Fruit fly (Drosophila melanogaster) whole organism, pupa: ENCODE data around the gene Lip3.

ENCODE experiments used
- CG10348 ChIP-seq: fragments of 200-800 bp; sonication (Bioruptor generic); IDR thresholded peaks from 2 replicates; pipeline ENCODE4 v1.3.6; 2022; ENCODE audit warnings: missing biosample characterization, missing genetic modification characterization
- CG13204 ChIP-seq: fragments of 200-800 bp; sonication (Bioruptor generic); optimal IDR thresholded peaks from 2 replicates; lab custom pipeline; 2018; ENCODE audit warnings: missing biosample characterization, mild to moderate bottlenecking, missing genetic modification characterization, moderate library complexity
- CG14655 ChIP-seq: fragments of 200-800 bp; sonication (Bioruptor generic); optimal IDR thresholded peaks from 3 replicates; lab custom pipeline; 2017; ENCODE audit warnings: mild to moderate bottlenecking, missing biosample characterization, missing genetic modification reagents, missing genetic modification characterization
- CG15710 ChIP-seq: fragments of 200-800 bp; sonication (Bioruptor generic); optimal IDR thresholded peaks from 2 replicates; lab custom pipeline; 2018; ENCODE audit warnings: missing biosample characterization, mild to moderate bottlenecking, missing genetic modification characterization, moderate library complexity
- CG17806 ChIP-seq: fragments of 200-800 bp; sonication (Bioruptor generic); optimal IDR thresholded peaks from 2 replicates; lab custom pipeline; 2018; ENCODE audit warnings: missing biosample characterization, mild to moderate bottlenecking, missing genetic modification characterization, moderate library complexity
- CG32121 ChIP-seq: fragments of 200-800 bp; sonication (Bioruptor generic); IDR thresholded peaks from 2 replicates; pipeline ENCODE4 v1.3.6; 2022; ENCODE audit warnings: missing biosample characterization, missing genetic modification characterization
- CG34367 ChIP-seq: fragments of 200-800 bp; sonication (Bioruptor generic); optimal IDR thresholded peaks from 2 replicates; lab custom pipeline; 2018; ENCODE audit warnings: missing biosample characterization, mild to moderate bottlenecking, missing genetic modification characterization
- CG4496 ChIP-seq: fragments of 200-800 bp; sonication (Bioruptor generic); IDR thresholded peaks from 3 replicates; pipeline ENCODE4 v1.3.6; 2022; ENCODE audit warnings: missing biosample characterization, missing genetic modification characterization
- CG8159 ChIP-seq: fragments of 200-800 bp; sonication (Bioruptor generic); optimal IDR thresholded peaks from 3 replicates; lab custom pipeline; 2018; ENCODE audit warnings: missing biosample characterization, mild to moderate bottlenecking, missing genetic modification characterization, moderate library complexity
- CG8301 ChIP-seq: fragments of 200-800 bp; sonication (Bioruptor generic); optimal IDR thresholded peaks from 2 replicates; lab custom pipeline; 2018; ENCODE audit warnings: missing biosample characterization, mild to moderate bottlenecking, missing genetic modification characterization
- CG9948 ChIP-seq: fragments of 200-800 bp; sonication (Bioruptor generic); optimal IDR thresholded peaks from 2 replicates; lab custom pipeline; 2018; ENCODE audit warnings: missing biosample characterization, mild to moderate bottlenecking, missing genetic modification characterization, moderate library complexity
- D1 ChIP-seq: fragments of 200-800 bp; sonication (Bioruptor generic); optimal IDR thresholded peaks from 2 replicates; lab custom pipeline; 2018; ENCODE audit warnings: missing biosample characterization, mild to moderate bottlenecking, missing genetic modification characterization, moderate library complexity
- EcR ChIP-seq: fragments of 200-800 bp; sonication (Bioruptor generic); optimal IDR thresholded peaks from 3 replicates; lab custom pipeline; 2019; ENCODE audit warnings: missing biosample characterization, missing genetic modification characterization, mild to moderate bottlenecking, moderate library complexity, missing genetic modification reagents
- Ets98B ChIP-seq: fragments of 200-800 bp; sonication (Bioruptor generic); IDR thresholded peaks from 2 replicates; pipeline ENCODE4 v1.3.6; 2022; ENCODE audit warnings: missing biosample characterization, missing genetic modification characterization
- Pif1A ChIP-seq: fragments of 200-800 bp; sonication (Bioruptor generic); optimal IDR thresholded peaks from 3 replicates; lab custom pipeline; 2016; ENCODE audit warnings: missing biosample characterization, missing genetic modification characterization
- Pif1B ChIP-seq: fragments of 200-800 bp; sonication (Bioruptor generic); optimal IDR thresholded peaks from 3 replicates; lab custom pipeline; 2016; ENCODE audit warnings: missing biosample characterization, missing genetic modification characterization
- Snoo ChIP-seq: fragments of 200-800 bp; sonication (Bioruptor generic); optimal IDR thresholded peaks from 3 replicates; lab custom pipeline; 2017; ENCODE audit warnings: missing biosample characterization, mild to moderate bottlenecking, missing genetic modification characterization, inconsistent platforms
- fd96Ca ChIP-seq: fragments of 200-800 bp; sonication (Bioruptor generic); IDR thresholded peaks from 3 replicates; pipeline ENCODE4 v1.3.6; 2022; ENCODE audit warnings: missing biosample characterization, missing genetic modification characterization
- gl ChIP-seq: fragments of 200-800 bp; sonication (Bioruptor generic); optimal IDR thresholded peaks from 2 replicates; lab custom pipeline; 2018; ENCODE audit warnings: missing biosample characterization, mild to moderate bottlenecking, missing genetic modification characterization
- rn ChIP-seq: fragments of 200-800 bp; sonication (Bioruptor generic); IDR thresholded peaks from 2 replicates; pipeline ENCODE4 v1.3.6; 2022; ENCODE audit warnings: missing biosample characterization, missing genetic modification characterization

Lip3 gene

DNA sequence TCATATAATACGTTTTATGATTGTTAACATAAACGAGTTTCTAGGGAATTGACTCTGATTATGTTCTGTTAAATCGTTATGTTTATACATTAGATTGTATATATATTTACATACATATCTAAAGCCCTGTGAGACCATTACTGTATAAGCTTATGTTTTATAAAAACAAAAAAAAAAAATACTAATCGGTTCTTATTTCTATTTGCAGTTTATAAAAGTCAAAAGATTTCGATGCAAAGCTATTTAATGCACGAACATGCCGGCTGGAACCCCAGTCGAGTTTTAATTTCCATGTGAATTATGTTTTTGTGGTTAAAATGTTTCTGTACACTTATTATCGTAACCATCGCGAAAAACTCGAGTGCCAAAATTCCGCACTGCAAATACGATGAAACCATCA lies 18.3 kb downstream of the Lip3 start, which contains the start of gene mthl12:
mthl12 (plus strand) TSS at position 301 of the 400 bp plus-strand sequence.
- TF ChIP-seq D1: no peak
- no peak for TF ChIP-seq CG17806 (tag; lab: Kevin White, UChicago)
- TF ChIP-seq fd96Ca (GFP tag; lab: Robert Waterston, UW): no peak
- TF ChIP-seq Snoo (tag; lab: Kevin White, UChicago): no peak
- TF ChIP-seq Pif1A (GFP tag; lab: Kevin White, UChicago): no peak
- TF ChIP-seq rn (GFP tag; lab: Robert Waterston, UW): no peak
- no peak for TF ChIP-seq gl (tag; lab: Kevin White, UChicago)
- TF ChIP-seq CG10348 (GFP tag; lab: Robert Waterston, UW): no peak
- no peak for TF ChIP-seq CG34367 (tag; lab: Kevin White, UChicago)
- no peak for TF ChIP-seq CG32121 (GFP tag; lab: Robert Waterston, UW)
- no peak for TF ChIP-seq CG8301 (tag; lab: Kevin White, UChicago)
- no peak for TF ChIP-seq CG13204
- no peak for TF ChIP-seq EcR (GFP tag; lab: Kevin White, UChicago)
- no peak for TF ChIP-seq CG4496 (GFP tag; lab: Robert Waterston, UW)
- TF ChIP-seq CG15710 (tag; lab: Kevin White, UChicago): no peak
- no peak for TF ChIP-seq CG9948 (tag; lab: Kevin White, UChicago)
- no peak for TF ChIP-seq Pif1B
- TF ChIP-seq CG14655: no peak
- TF ChIP-seq, all 21 proteins: peak for 0

DNA sequence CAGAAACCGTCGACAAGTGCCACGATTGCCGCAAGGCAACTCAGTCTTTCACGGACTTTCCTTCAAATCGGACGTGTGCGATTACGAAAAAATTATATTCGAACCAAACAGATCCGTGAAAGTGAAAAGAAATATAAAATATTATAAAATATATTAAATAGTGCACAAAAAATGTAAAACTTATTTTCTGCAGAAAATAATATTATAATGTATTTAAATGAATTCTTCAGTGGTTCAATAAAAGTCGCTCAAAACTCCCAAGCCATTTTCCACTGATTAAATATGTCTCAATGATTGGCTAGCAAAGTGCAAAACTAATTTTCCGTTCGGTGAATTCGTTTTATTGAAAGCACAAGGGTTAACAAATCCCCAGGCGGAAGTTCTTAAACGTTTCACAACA lies 33.7 kb downstream of the Lip3 start, which contains the start of gene PK2-R1:
PK2-R1 (plus strand) TSS at position 301 of the 400 bp plus-strand sequence.
- no peak for TF ChIP-seq D1
- no peak for TF ChIP-seq CG9948 (tag; lab: Kevin White, UChicago)
- TF ChIP-seq CG14655: no peak
- no peak for TF ChIP-seq Ets98B (GFP tag; lab: Robert Waterston, UW)

DNA sequence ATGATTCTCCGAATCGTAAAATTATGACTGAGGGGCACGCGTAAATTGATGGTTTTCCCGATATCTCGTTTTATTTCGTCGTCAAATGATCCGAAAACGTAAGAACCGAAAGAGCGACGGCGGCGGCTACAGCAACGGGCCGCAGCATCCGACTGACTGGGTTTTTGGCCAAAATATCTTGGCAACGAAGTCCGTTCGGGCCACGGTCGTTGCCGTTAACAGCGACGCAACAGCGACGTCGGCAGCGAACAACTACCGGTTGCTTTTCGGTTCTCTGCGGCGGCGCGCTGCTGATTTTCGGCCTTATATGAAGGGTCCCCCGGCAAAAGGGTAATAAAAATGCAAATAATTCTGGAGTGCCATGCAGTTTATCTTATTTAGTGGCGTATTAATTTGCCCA lies 37.7 kb downstream of the Lip3 start, which contains the start of gene PK2-R2:
PK2-R2 (minus strand) TSS at position 160 of the 400 bp plus-strand sequence.
- TF ChIP-seq EcR (GFP tag; lab: Kevin White, UChicago) (no peak), CG17806 (tag; lab: Kevin White, UChicago) (no peak), CG32121 (GFP tag; lab: Robert Waterston, UW) (no peak), Pif1B (no peak), Pif1A (GFP tag; lab: Kevin White, UChicago) (no peak), CG10348 (GFP tag; lab: Robert Waterston, UW) (no peak), gl (tag; lab: Kevin White, UChicago) (no peak), CG14655 (no peak), CG13204 (no peak), CG4496 (GFP tag; lab: Robert Waterston, UW) (no peak), Ets98B (GFP tag; lab: Robert Waterston, UW) (no peak)

DNA sequence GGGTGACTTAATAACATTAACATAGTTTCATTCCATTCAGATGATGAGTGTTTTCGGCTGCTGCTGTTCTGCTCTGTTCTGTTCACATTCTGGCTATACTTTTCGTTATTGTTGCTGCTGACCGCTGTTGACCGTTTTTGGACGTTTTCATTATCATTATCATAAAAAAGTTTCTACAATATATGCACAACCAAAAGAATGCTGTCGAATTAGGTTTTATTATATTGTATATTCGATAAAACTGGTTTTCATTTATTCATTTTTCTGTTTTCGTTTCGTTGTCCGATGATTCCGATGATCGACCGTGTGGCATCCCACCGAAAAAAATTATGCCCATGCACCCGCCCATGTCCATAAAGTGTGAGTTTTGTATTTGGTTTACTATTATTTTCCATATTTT lies 38.7 kb downstream of the Lip3 start:
- TF ChIP-seq CG8159: no peak
- TF ChIP-seq fd96Ca (GFP tag; lab: Robert Waterston, UW): no peak
- no peak for TF ChIP-seq CG17806 (tag; lab: Kevin White, UChicago)
